Fruit fly (Drosophila melanogaster) whole organism, prepupa: ENCODE results near the gene CG3123.

Experiments used
- Eip78C ChIP-seq: fragments of 200-800 bp; sonication (Bioruptor generic); peaks from one replicate; lab custom pipeline; 2016; ENCODE audit warnings: missing biosample characterization, missing genetic modification characterization
- Hr38 ChIP-seq: sonication (Bioruptor generic); optimal IDR thresholded peaks from 2 replicates; lab custom pipeline; 2016; ENCODE audit warnings: missing biosample characterization, missing genetic modification characterization
- cyc ChIP-seq: fragments of 200-800 bp; sonication (Bioruptor generic); optimal IDR thresholded peaks from 3 replicates; lab custom pipeline; 2016; ENCODE audit warnings: missing biosample characterization, missing genetic modification characterization
- eg ChIP-seq: fragments of 200-800 bp; sonication (Bioruptor generic); IDR thresholded peaks from 3 replicates; pipeline ENCODE4 v1.3.6; 2022; ENCODE audit warnings: missing biosample characterization, missing genetic modification characterization
- lz ChIP-seq: fragments of 200-800 bp; sonication (Bioruptor generic); optimal IDR thresholded peaks from 3 replicates; lab custom pipeline; 2016; ENCODE audit warnings: missing biosample characterization, missing genetic modification characterization

DNA sequence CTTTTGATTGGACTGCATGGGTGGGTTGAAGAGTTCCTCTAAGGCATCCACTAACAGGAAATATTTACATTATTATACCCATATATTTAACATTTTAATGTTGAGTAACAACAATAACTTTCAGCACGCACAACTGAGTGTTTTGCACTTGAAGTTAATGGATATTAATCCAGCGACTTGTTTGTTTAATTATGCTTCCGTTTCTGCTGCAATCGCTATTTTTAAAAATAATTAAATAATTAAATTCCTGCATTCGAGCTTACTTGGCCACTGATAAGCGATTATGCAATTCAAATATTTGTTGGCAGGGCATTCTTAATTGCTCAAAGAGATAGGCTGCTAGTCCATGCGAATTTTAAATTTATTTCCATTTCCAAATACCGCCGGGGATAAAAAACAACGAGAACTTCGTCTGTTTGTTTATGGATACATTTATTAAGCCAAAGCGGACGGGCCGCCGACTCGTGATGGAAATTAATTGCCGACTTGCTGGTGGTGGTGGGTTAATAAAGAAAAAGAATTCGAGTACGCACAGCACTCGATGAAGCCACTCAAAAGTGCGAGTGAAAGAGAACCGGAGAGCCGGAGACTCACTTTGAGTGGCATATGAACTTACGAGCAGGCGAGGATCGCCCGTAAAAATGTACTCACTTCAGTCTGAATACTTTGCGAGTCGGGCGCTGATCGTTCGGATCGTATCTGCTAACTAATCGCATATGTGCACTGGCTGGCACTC lies 36.7 kb upstream of the CG3123 start:
- TF ChIP-seq lz (GFP tag; lab: Kevin White, UChicago) (no peak), eg (peak; percentile 75), Eip78C (peak; percentile 70), Hr38 (no peak), cyc (no peak)
